Worm (Caenorhabditis elegans): ENCODE results near the gene dop-1.

- TF ChIP-seq gei-17 (GFP tag; optimal IDR thresholded peaks at IDR 0.05) = no peak
- no peak for TF ChIP-seq Y79H2A.3 (GFP tag; conservative IDR thresholded peaks at IDR 0.05)
- no peak for TF ChIP-seq ceh-40 (GFP tag; IDR thresholded peaks at IDR 0.05)
- no peak for TF ChIP-seq let-526 (GFP tag; IDR thresholded peaks at IDR 0.05)
Measured at ce11 chrX:4418751-4419150, at the start of gene dop-1.

All from whole organism, young adult.